Worm (Caenorhabditis elegans): Measurements from ENCODE around the gene C18B10.6.

C18B10.6 gene

ce11 chrV:7465509-7465908 is 15.3 kb downstream of the C18B10.6 start, which contains the start of gene F25E5.1 (continued):
- peak in 1 of 2 experiments; percentile 93 for TF ChIP-seq unc-62 (GFP tag; optimal IDR thresholded peaks at IDR 0.05 in 1 of 2)
- no peak for TF ChIP-seq unc-62 (tag; optimal IDR thresholded peaks at IDR 0.05)
- TF ChIP-seq ZK337.2 (GFP tag; IDR thresholded peaks at IDR 0.05): 0 out of 2 replicates have a peak, but pooled peaks have one; percentile 10
- no peak for TF ChIP-seq jun-1 (tag; optimal IDR thresholded peaks at IDR 0.05)
- no peak for TF ChIP-seq ceh-32 (tag; optimal IDR thresholded peaks at IDR 0.05; ENCODE audit: poor library complexity)
- TF ChIP-seq attf-4 (tag; optimal IDR thresholded peaks at IDR 0.05): no peak
- no peak for TF ChIP-seq F10B5.3 (tag; optimal IDR thresholded peaks at IDR 0.05)
- TF ChIP-seq pqm-1 (tag; optimal IDR thresholded peaks at IDR 0.05): peak; percentile 48
- TF ChIP-seq dmd-6 (GFP tag; IDR thresholded peaks at IDR 0.05): no peak
- TF ChIP-seq mdl-1 (tag; optimal IDR thresholded peaks at IDR 0.05): peak in 1 of 2 experiments; percentile 81
- peak; percentile 62 for TF ChIP-seq dpl-1 (GFP tag; optimal IDR thresholded peaks at IDR 0.05)
- no peak for TF ChIP-seq ztf-7 (tag; optimal IDR thresholded peaks at IDR 0.05)
- no peak for TF ChIP-seq snpc-4 (tag; optimal IDR thresholded peaks at IDR 0.05)
- TF ChIP-seq pha-4 (GFP tag; IDR thresholded peaks at IDR 0.05): no peak
- TF ChIP-seq pha-4 (tag; optimal IDR thresholded peaks at IDR 0.05): peak; percentile 31
- TF ChIP-seq dmd-9 (GFP tag; IDR thresholded peaks at IDR 0.05): peak; percentile 75; the same call in 1 of the 2 replicates
- no peak for TF ChIP-seq tra-1 (GFP tag; IDR thresholded peaks at IDR 0.05)
- no peak for TF ChIP-seq zfp-3 (GFP tag; conservative IDR thresholded peaks at IDR 0.05)
- no peak for TF ChIP-seq nhr-10 (tag; optimal IDR thresholded peaks at IDR 0.05)

ce11 chrV:7464696-7465095 is 16.2 kb downstream of the C18B10.6 start, which contains the start of gene srh-89:
TSS of gene srh-89 (minus strand) at chrV:7464796.
- TF ChIP-seq zip-11 (GFP tag; IDR thresholded peaks at IDR 0.05) (no peak), F26F4.8 (GFP tag; conservative IDR thresholded peaks at IDR 0.05) (no peak), hlh-11 (tag; optimal IDR thresholded peaks at IDR 0.05) (no peak), F44E2.7 (GFP tag; IDR thresholded peaks at IDR 0.05) (no peak), F37D6.2 (tag; optimal IDR thresholded peaks at IDR 0.05) (no peak), tag-97 (GFP tag; IDR thresholded peaks at IDR 0.05) (no peak), jun-1 (tag; optimal IDR thresholded peaks at IDR 0.05) (no peak), ceh-32 (tag; optimal IDR thresholded peaks at IDR 0.05; ENCODE audit: poor library complexity) (no peak), ceh-82 (tag; optimal IDR thresholded peaks at IDR 0.05) (no peak), ctbp-1 (GFP tag; IDR thresholded peaks at IDR 0.05) (no peak), ceh-62 (tag; optimal IDR thresholded peaks at IDR 0.05) (no peak), egl-43 (GFP tag; IDR thresholded peaks at IDR 0.05) (no peak), zip-2 (tag; optimal IDR thresholded peaks at IDR 0.05) (no peak), snpc-1.2 (GFP tag; IDR thresholded peaks at IDR 0.05) (no peak), ZK546.5 (tag; optimal IDR thresholded peaks at IDR 0.05) (no peak), duxl-1 (tag; optimal IDR thresholded peaks at IDR 0.05; ENCODE audit: poor library complexity) (no peak), spr-3 (GFP tag; optimal IDR thresholded peaks at IDR 0.05) (no peak), set-16 (GFP tag; IDR thresholded peaks at IDR 0.05) (no peak), nhr-28 (tag; optimal IDR thresholded peaks at IDR 0.05) (no peak)

ce11 chrV:7460898-7461297 is 20.0 kb downstream of the C18B10.6 start, which contains the start of gene srh-92:
TSS of gene srh-92 (minus strand) at chrV:7460998.
- no peak for TF ChIP-seq lin-1 (GFP tag; IDR thresholded peaks at IDR 0.05)
- TF ChIP-seq lin-15B (tag; optimal IDR thresholded peaks at IDR 0.05): no peak
- TF ChIP-seq R02D3.7 (tag; optimal IDR thresholded peaks at IDR 0.05): no peak
- TF ChIP-seq pha-4 (GFP tag; IDR thresholded peaks at IDR 0.05): no peak
- no peak for TF ChIP-seq pha-4 (tag; optimal IDR thresholded peaks at IDR 0.05)
- no peak for TF ChIP-seq mxl-2 (GFP tag; conservative IDR thresholded peaks at IDR 0.05)
- no peak for TF ChIP-seq nhr-6 (tag; optimal IDR thresholded peaks at IDR 0.05)
- no peak for TF ChIP-seq php-3 (GFP tag; IDR thresholded peaks at IDR 0.05)
- TF ChIP-seq nhr-11 (tag; optimal IDR thresholded peaks at IDR 0.05): no peak
- TF ChIP-seq ztf-7 (tag; optimal IDR thresholded peaks at IDR 0.05): no peak

All from whole organism, L4 larva.